Fruit fly (Drosophila melanogaster) whole organism, embryonic: ENCODE results near the gene CG33490.

Source experiments
- CG13894 ChIP-seq: fragments of 200-800 bp; sonication (Bioruptor generic); optimal IDR thresholded peaks from 3 replicates; lab custom pipeline; 2018; ENCODE audit warnings: missing biosample characterization, mild to moderate bottlenecking, missing genetic modification characterization, moderate library complexity
- CG15514 ChIP-seq: fragments of 200-800 bp; sonication (Bioruptor generic); optimal IDR thresholded peaks from 3 replicates; lab custom pipeline; 2017; ENCODE audit warnings: missing biosample characterization, missing genetic modification characterization, mild to moderate bottlenecking, moderate library complexity, missing genetic modification reagents
- CG4617 ChIP-seq: fragments of 200-800 bp; sonication (Bioruptor generic); optimal IDR thresholded peaks from 3 replicates; lab custom pipeline; 2016; ENCODE audit warnings: missing biosample characterization, missing genetic modification characterization, borderline replicate concordance
- CG8388 ChIP-seq: fragments of 200-800 bp; sonication (Bioruptor generic); optimal IDR thresholded peaks from 2 replicates; lab custom pipeline; 2019; ENCODE audit warnings: missing biosample characterization, mild to moderate bottlenecking, missing genetic modification characterization, moderate library complexity
- Fer3 ChIP-seq: fragments of 200-800 bp; sonication (Bioruptor generic); optimal IDR thresholded peaks from 2 replicates; lab custom pipeline; 2018; ENCODE audit warnings: missing biosample characterization, mild to moderate bottlenecking, missing genetic modification characterization, moderate library complexity
- Neu2 ChIP-seq: fragments of 200-800 bp; sonication (Bioruptor generic); optimal IDR thresholded peaks from 3 replicates; lab custom pipeline; 2016; ENCODE audit warnings: missing biosample characterization, missing genetic modification characterization, borderline replicate concordance
- Pdp1 ChIP-seq, 2 experiments: fragments of 200-800 bp; sonication (Bioruptor generic); optimal IDR thresholded peaks; 3 replicates each; lab custom pipeline; 2016; ENCODE audit warnings: missing biosample characterization in 2 of 2, missing genetic modification characterization in 2 of 2, mild to moderate bottlenecking in 1 of 2, moderate library complexity in 1 of 2
- al ChIP-seq: fragments of 200-800 bp; sonication (Bioruptor generic); IDR thresholded peaks from 2 replicates; pipeline ENCODE4 v1.3.6; 2022; ENCODE audit warnings: missing biosample characterization, missing genetic modification characterization
- ewg ChIP-seq: fragments of 200-800 bp; sonication (Bioruptor generic); optimal IDR thresholded peaks from 3 replicates; lab custom pipeline; 2017; ENCODE audit warnings: mild to moderate bottlenecking, missing biosample characterization, missing genetic modification reagents, missing genetic modification characterization
- ro ChIP-seq: fragments of 200-800 bp; sonication (Bioruptor generic); IDR thresholded peaks from 2 replicates; pipeline ENCODE4 v1.3.6; 2022; ENCODE audit warnings: missing biosample characterization, missing genetic modification characterization

dm6 chr3L:11543681-11544299 lies 30.7 kb downstream of the CG33490 start:
- TF ChIP-seq Fer3 (tag; lab: Kevin White, UChicago) (no peak), CG13894 (tag; lab: Kevin White, UChicago) (no peak), ro (GFP tag; lab: Robert Waterston, UW) (no peak), Pdp1 (GFP tag; optimal IDR thresholded peaks at IDR 0.05; lab: Kevin White, UChicago) (no peak), al (GFP tag; lab: Robert Waterston, UW) (no peak), CG4617 (no peak), CG8388 (GFP tag; lab: Kevin White, UChicago) (no peak), Neu2 (no peak), CG15514 (GFP tag; lab: Kevin White, UChicago) (no peak), ewg (GFP tag; lab: Kevin White, UChicago) (no peak)
